Fruit fly (Drosophila melanogaster) whole organism, adult: Measurements from ENCODE around the gene TwdlK.
A peak's percentile ranks its signal among the peaks of the same experiment; 100 is the strongest.

Experiments used
- CG11617 ChIP-seq: fragments of 200-800 bp; sonication (Bioruptor generic); optimal IDR thresholded peaks from 2 replicates; lab custom pipeline; 2017; ENCODE audit warnings: mild to moderate bottlenecking, missing biosample characterization, missing genetic modification reagents, missing genetic modification characterization
- CG12768 ChIP-seq: fragments of 200-800 bp; sonication (Bioruptor generic); optimal IDR thresholded peaks from 2 replicates; lab custom pipeline; 2017; ENCODE audit warnings: missing biosample characterization, missing genetic modification characterization, mild to moderate bottlenecking, moderate library complexity, missing genetic modification reagents
- CG14711 ChIP-seq: fragments of 200-800 bp; sonication (Bioruptor generic); optimal IDR thresholded peaks from 2 replicates; lab custom pipeline; 2018; ENCODE audit warnings: missing biosample characterization, mild to moderate bottlenecking, missing genetic modification characterization, moderate library complexity
- CG1620 ChIP-seq: fragments of 200-800 bp; sonication (Bioruptor generic); optimal IDR thresholded peaks from 2 replicates; lab custom pipeline; 2016; ENCODE audit warnings: missing biosample characterization, missing genetic modification characterization
- CG33017 ChIP-seq: fragments of 200-800 bp; sonication (Bioruptor generic); optimal IDR thresholded peaks from 2 replicates; lab custom pipeline; 2018; ENCODE audit warnings: missing biosample characterization, mild to moderate bottlenecking, missing genetic modification characterization, moderate library complexity
- CG5204 ChIP-seq: fragments of 200-800 bp; sonication (Bioruptor generic); optimal IDR thresholded peaks from 2 replicates; lab custom pipeline; 2016; ENCODE audit warnings: missing biosample characterization, missing genetic modification characterization
- CG7045 ChIP-seq: fragments of 200-800 bp; sonication (Bioruptor generic); optimal IDR thresholded peaks from 2 replicates; lab custom pipeline; 2017; ENCODE audit warnings: missing biosample characterization, mild to moderate bottlenecking, missing genetic modification characterization
- CG7101 ChIP-seq: fragments of 200-800 bp; sonication (Bioruptor generic); optimal IDR thresholded peaks from 2 replicates; lab custom pipeline; 2018; ENCODE audit warnings: missing biosample characterization, mild to moderate bottlenecking, missing genetic modification characterization, moderate library complexity
- Clk ChIP-seq: fragments of 200-800 bp; sonication (Bioruptor generic); optimal IDR thresholded peaks from 2 replicates; lab custom pipeline; 2017; ENCODE audit warnings: missing biosample characterization, missing genetic modification characterization
- Crg-1 ChIP-seq: fragments of 200-800 bp; sonication (Bioruptor generic); optimal IDR thresholded peaks from 2 replicates; lab custom pipeline; 2016; ENCODE audit warnings: missing biosample characterization, missing genetic modification characterization
- Hr96 ChIP-seq: fragments of 200-800 bp; sonication (Bioruptor generic); optimal IDR thresholded peaks from 2 replicates; lab custom pipeline; 2016; ENCODE audit warnings: missing biosample characterization, missing genetic modification characterization
- Mnt ChIP-seq: fragments of 200-800 bp; sonication (Bioruptor generic); optimal IDR thresholded peaks from 2 replicates; lab custom pipeline; 2016; ENCODE audit warnings: missing biosample characterization, mild to moderate bottlenecking, missing genetic modification characterization
- bab1 ChIP-seq: fragments of 200-800 bp; sonication (Bioruptor generic); optimal IDR thresholded peaks from 3 replicates; lab custom pipeline; 2019; ENCODE audit warnings: missing biosample characterization, mild to moderate bottlenecking, missing genetic modification characterization, moderate library complexity
- cic ChIP-seq: fragments of 200-800 bp; sonication (Bioruptor generic); optimal IDR thresholded peaks from 2 replicates; lab custom pipeline; 2017; ENCODE audit warnings: missing biosample characterization, mild to moderate bottlenecking, missing genetic modification characterization, moderate library complexity
- cnc ChIP-seq, 2 experiments: fragments of >200 bp; optimal IDR thresholded peaks; 2 replicates each; lab custom pipeline; 2017
- kay ChIP-seq: fragments of 200-800 bp; sonication (Bioruptor generic); peaks from one replicate; lab custom pipeline; 2016; ENCODE audit warnings: missing biosample characterization, missing genetic modification characterization, borderline replicate concordance
- ovo ChIP-seq: fragments of 200-800 bp; sonication (Bioruptor generic); optimal IDR thresholded peaks from 2 replicates; lab custom pipeline; 2016; ENCODE audit warnings: missing biosample characterization, missing genetic modification characterization
- pad ChIP-seq: fragments of 200-800 bp; sonication (Bioruptor generic); optimal IDR thresholded peaks from 3 replicates; lab custom pipeline; 2017; ENCODE audit warnings: missing biosample characterization, missing genetic modification characterization, mild to moderate bottlenecking, moderate library complexity, missing genetic modification reagents
- tj ChIP-seq: fragments of 200-800 bp; sonication (Bioruptor generic); optimal IDR thresholded peaks from 3 replicates; lab custom pipeline; 2017; ENCODE audit warnings: missing biosample characterization, mild to moderate bottlenecking, missing genetic modification characterization, moderate library complexity
- toe ChIP-seq: fragments of 200-800 bp; sonication (Bioruptor generic); optimal IDR thresholded peaks from 2 replicates; lab custom pipeline; 2016; ENCODE audit warnings: missing biosample characterization, missing genetic modification characterization

TwdlK gene

dm6 chr3R:26621314-26621813, 7.2 kb downstream of the TwdlK start, which contains the start of gene TwdlP:
TwdlP (minus strand) TSS chr3R:26621364.
- TF ChIP-seq Clk (GFP tag; lab: Kevin White, UChicago): no peak
- TF ChIP-seq cic (GFP tag; lab: Kevin White, UChicago): no peak
- no peak for TF ChIP-seq tj (GFP tag; lab: Kevin White, UChicago)
- TF ChIP-seq ovo (GFP tag; lab: Kevin White, UChicago): no peak
- TF ChIP-seq CG7101 (tag; lab: Kevin White, UChicago): no peak
- TF ChIP-seq kay (GFP tag; lab: Kevin White, UChicago): no peak
- no peak for TF ChIP-seq Crg-1 (GFP tag; lab: Kevin White, UChicago)
- no peak for TF ChIP-seq CG1620 (GFP tag; lab: Kevin White, UChicago)
- no peak for TF ChIP-seq CG7045
- no peak for TF ChIP-seq CG33017 (tag; lab: Kevin White, UChicago)
- no peak for TF ChIP-seq CG5204 (GFP tag; lab: Kevin White, UChicago)

dm6 chr3R:26618818-26619217, 9.7 kb downstream of the TwdlK start, which contains the start of gene TwdlM:
TwdlM (plus strand) TSS chr3R:26619118.
- no peak for TF ChIP-seq kay (GFP tag; lab: Kevin White, UChicago)
- no peak for TF ChIP-seq Hr96
- TF ChIP-seq CG12768 (GFP tag; lab: Kevin White, UChicago): no peak
- no peak for TF ChIP-seq CG7101 (tag; lab: Kevin White, UChicago)
- TF ChIP-seq Crg-1 (GFP tag; lab: Kevin White, UChicago): no peak
- TF ChIP-seq Mnt (GFP tag; lab: Kevin White, UChicago): no peak
- TF ChIP-seq pad (GFP tag; lab: Kevin White, UChicago): no peak
- TF ChIP-seq CG1620 (GFP tag; lab: Kevin White, UChicago): no peak

DNA sequence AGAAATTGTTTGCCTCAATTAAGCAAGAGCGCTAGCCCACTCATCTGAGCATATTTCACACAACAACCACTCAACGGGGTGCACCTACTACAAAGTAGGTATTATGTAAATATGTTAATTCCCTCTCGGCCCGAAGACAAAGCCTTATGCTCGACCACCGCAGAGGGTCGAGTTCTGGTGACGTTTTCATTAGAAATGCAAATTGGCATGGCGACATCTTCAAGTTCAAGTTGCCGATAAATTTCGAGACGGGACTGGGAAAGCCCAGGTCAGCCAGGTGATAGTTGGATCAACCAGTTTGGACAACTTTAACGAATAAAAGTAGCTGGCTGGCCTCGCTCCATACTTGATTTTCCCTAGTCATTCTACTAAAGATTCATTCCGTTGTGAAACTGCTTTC, 13.1 kb downstream of the TwdlK start:
- TF ChIP-seq bab1 (GFP tag; lab: Kevin White, UChicago) (no peak), ovo (GFP tag; lab: Kevin White, UChicago) (no peak), CG14711 (tag; lab: Kevin White, UChicago) (no peak), toe (GFP tag; lab: Kevin White, UChicago) (no peak), CG1620 (GFP tag; lab: Kevin White, UChicago) (no peak), CG7101 (tag; lab: Kevin White, UChicago) (no peak), CG7045 (no peak), CG5204 (GFP tag; lab: Kevin White, UChicago) (no peak), cnc (optimal IDR thresholded peaks at IDR 0.05; lab: Kevin White, UChicago) (no peak)

dm6 chr3R:26606498-26606897, 22.0 kb downstream of the TwdlK start:
- no peak for TF ChIP-seq CG14711 (tag; lab: Kevin White, UChicago)
- no peak for TF ChIP-seq Mnt (GFP tag; lab: Kevin White, UChicago)
- TF ChIP-seq CG7045: no peak
- peak; percentile 80 for TF ChIP-seq pad (GFP tag; lab: Kevin White, UChicago)
- no peak for TF ChIP-seq CG5204 (GFP tag; lab: Kevin White, UChicago)
- no peak for TF ChIP-seq CG7101 (tag; lab: Kevin White, UChicago)

dm6 chr3R:26593847-26594542, 34.5 kb downstream of the TwdlK start:
- no peak for TF ChIP-seq cnc (optimal IDR thresholded peaks at IDR 0.05; lab: Kevin White, UChicago)
- TF ChIP-seq pad (GFP tag; lab: Kevin White, UChicago): no peak
- no peak for TF ChIP-seq CG33017 (tag; lab: Kevin White, UChicago)
- no peak for TF ChIP-seq CG11617
- TF ChIP-seq CG7101 (tag; lab: Kevin White, UChicago): no peak

dm6 chr3R:26588158-26588584, 40.4 kb downstream of the TwdlK start:
- TF ChIP-seq Hr96: peak; percentile 13
- no peak for TF ChIP-seq CG7045
- TF ChIP-seq CG11617: peak; percentile 4
- TF ChIP-seq CG14711 (tag; lab: Kevin White, UChicago): no peak
- TF ChIP-seq CG12768 (GFP tag; lab: Kevin White, UChicago): peak; percentile 27
